Fruit fly (Drosophila melanogaster): ENCODE measurements around the gene CG6985.
A peak's percentile ranks its signal among the peaks of the same experiment; 100 is the strongest.

Gene CG6985

DNA sequence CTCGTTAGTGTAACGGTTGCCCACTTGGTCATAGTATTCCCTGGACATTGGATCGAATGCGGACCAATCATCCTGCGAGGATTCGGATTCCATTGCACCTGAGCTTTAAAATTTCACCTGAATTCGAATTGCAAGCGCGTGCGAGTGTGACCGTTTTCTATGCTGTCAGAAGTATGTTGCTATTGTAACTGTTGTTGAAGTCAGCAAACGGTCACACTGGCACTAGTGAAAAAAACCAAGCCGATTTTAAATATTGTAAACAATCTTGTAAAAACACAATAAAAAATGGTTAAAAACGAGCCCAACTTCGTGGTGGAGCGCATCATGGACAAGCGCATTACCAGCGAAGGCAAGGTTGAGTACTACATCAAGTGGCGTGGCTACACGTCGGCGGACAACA lies 4.5 kb downstream of the CG6985 start, which contains the start of the genes vret and HP1c:
Gene vret, minus strand, starts transcription at position 150 of the 400 bp plus-strand sequence.
Gene HP1c, plus strand, starts transcription at position 189 of the 400 bp plus-strand sequence.
- TF ChIP-seq CG9705 (GFP tag; optimal IDR thresholded peaks at IDR 0.05) (no peak), Rel (GFP tag; optimal IDR thresholded peaks at IDR 0.05) (no peak), Rel (tag; optimal IDR thresholded peaks at IDR 0.05) (peak; percentile 37)

DNA sequence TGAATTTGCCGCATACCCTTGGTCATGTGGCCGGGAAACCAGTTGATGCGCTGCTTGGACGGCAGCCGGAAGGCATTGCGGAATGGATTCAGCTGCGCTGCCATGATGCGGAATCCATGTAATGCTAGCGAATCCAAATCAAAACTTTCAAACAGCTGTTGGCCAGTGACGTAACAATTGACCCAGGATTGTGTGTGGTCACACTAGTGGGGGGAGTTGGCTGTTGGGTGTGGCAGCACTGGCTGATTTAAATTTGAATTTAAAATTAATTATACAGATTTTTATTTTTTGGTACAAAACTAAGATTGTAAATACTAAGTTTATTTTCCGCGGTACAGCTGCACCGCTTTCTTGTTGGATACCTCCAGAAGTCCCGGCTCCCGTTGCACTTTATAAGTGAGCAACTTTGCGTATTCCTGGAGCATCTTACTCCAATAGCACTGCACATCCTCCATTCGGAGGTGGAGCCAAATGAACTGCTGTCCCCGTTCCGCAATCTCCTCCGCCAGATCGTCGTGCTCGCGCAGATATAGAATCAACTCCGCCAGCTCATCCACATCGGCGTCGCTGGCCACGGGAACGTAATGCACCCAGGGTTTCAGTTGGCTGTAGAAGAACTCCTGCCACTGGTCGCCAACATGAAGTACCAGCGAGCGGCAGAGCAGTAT lies 6.6 kb downstream of the CG6985 start, which contains the start of gene CG17141:
Gene CG17141, minus strand, starts transcription at position 177 of the 668 bp plus-strand sequence.
- TF ChIP-seq Abd-B (GFP tag; optimal IDR thresholded peaks at IDR 0.05) (no peak), Dif (GFP tag; optimal IDR thresholded peaks at IDR 0.05; ENCODE audit: partially characterized antibody) (peak; percentile 26), Dfd (GFP tag; optimal IDR thresholded peaks at IDR 0.05) (no peak), Vsx2 (GFP tag; optimal IDR thresholded peaks at IDR 0.05; ENCODE audit: partially characterized antibody) (no peak), Hr83 (GFP tag; optimal IDR thresholded peaks at IDR 0.05; ENCODE audit: poor library complexity, severe bottlenecking) (peak; percentile 35), dl (GFP tag; optimal IDR thresholded peaks at IDR 0.05; ENCODE audit: insufficient read depth in 1 of 2, partially characterized antibody in 2 of 2) (no peak), psq (GFP tag; optimal IDR thresholded peaks at IDR 0.05) (no peak), Myc (optimal IDR thresholded peaks at IDR 0.05) (no peak)

DNA sequence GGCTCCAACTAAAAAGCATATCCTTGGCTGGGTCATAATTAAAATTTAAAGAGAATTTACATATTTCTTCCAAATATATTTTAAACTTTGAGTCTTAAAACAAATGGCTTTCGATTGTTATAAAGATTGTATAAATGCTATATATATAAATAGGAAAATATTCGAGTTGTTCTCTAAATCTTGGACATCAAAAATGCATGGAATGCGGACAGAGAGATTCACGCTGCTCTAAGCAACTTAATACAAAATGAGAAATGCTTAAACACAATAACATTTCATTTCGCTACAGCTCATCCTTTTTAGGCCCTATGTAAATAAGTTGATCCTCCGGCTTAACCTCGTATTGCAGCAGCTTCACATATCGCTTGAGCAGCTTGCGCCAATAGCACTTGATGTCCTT lies 8.0 kb downstream of the CG6985 start, which contains the start of gene CG31139:
Gene CG31139, minus strand, starts transcription at position 101 of the 400 bp plus-strand sequence.
- no peak for TF ChIP-seq Vsx2 (GFP tag; optimal IDR thresholded peaks at IDR 0.05; ENCODE audit: partially characterized antibody)
- TF ChIP-seq sage (GFP tag; optimal IDR thresholded peaks at IDR 0.05) = no peak
- TF ChIP-seq Mio (GFP tag; optimal IDR thresholded peaks at IDR 0.05) = no peak
- TF ChIP-seq tai (GFP tag; optimal IDR thresholded peaks at IDR 0.05) = no peak
- no peak for TF ChIP-seq GATAd (GFP tag; optimal IDR thresholded peaks at IDR 0.05)
- TF ChIP-seq foxo (GFP tag; optimal IDR thresholded peaks at IDR 0.05) = no peak
- TF ChIP-seq usp (GFP tag; optimal IDR thresholded peaks at IDR 0.05) = no peak
- TF ChIP-seq fru (GFP tag; optimal IDR thresholded peaks at IDR 0.05) = no peak
- TF ChIP-seq Jra (GFP tag; optimal IDR thresholded peaks at IDR 0.05) = no peak
- no peak for TF ChIP-seq ey (GFP tag; optimal IDR thresholded peaks at IDR 0.05)
- no peak for TF ChIP-seq Myc (optimal IDR thresholded peaks at IDR 0.05)
- no peak for TF ChIP-seq OdsH (GFP tag; optimal IDR thresholded peaks at IDR 0.05)
- TF ChIP-seq dsf (GFP tag; optimal IDR thresholded peaks at IDR 0.05; ENCODE audit: borderline replicate concordance) = no peak
- TF ChIP-seq h (GFP tag; optimal IDR thresholded peaks at IDR 0.05) = no peak

dm6 chr3R:22750039-22750438 lies 9.1 kb downstream of the CG6985 start:
- no peak for TF ChIP-seq GATAd (GFP tag; optimal IDR thresholded peaks at IDR 0.05)

dm6 chr3R:22750534-22750947 lies 9.6 kb downstream of the CG6985 start, which contains the start of the genes rumi, CG7029 and Usp12-46:
Gene rumi (minus strand): TSS chr3R:22750597.
Gene CG7029 (plus strand): TSS chr3R:22750901.
Gene Usp12-46 (plus strand): TSS chr3R:22750901.
- TF ChIP-seq CG32264 (GFP tag; optimal IDR thresholded peaks at IDR 0.05) (no peak), dl (GFP tag; optimal IDR thresholded peaks at IDR 0.05; ENCODE audit: insufficient read depth in 1 of 2, partially characterized antibody in 2 of 2) (no peak), Hr83 (GFP tag; optimal IDR thresholded peaks at IDR 0.05; ENCODE audit: poor library complexity, severe bottlenecking) (peak; percentile 82), dmrt93B (GFP tag; optimal IDR thresholded peaks at IDR 0.05) (no peak), Vsx2 (GFP tag; optimal IDR thresholded peaks at IDR 0.05; ENCODE audit: partially characterized antibody) (no peak), dsf (GFP tag; optimal IDR thresholded peaks at IDR 0.05; ENCODE audit: borderline replicate concordance) (no peak), br (GFP tag; optimal IDR thresholded peaks at IDR 0.05) (peak; percentile 85), CrebA (GFP tag; optimal IDR thresholded peaks at IDR 0.05; ENCODE audit: borderline replicate concordance) (no peak), HLH106 (tag; optimal IDR thresholded peaks at IDR 0.05) (peak; percentile 86), Hnf4 (GFP tag; optimal IDR thresholded peaks at IDR 0.05) (no peak), GATAd (GFP tag; optimal IDR thresholded peaks at IDR 0.05) (peak; percentile 49), lola (GFP tag; optimal IDR thresholded peaks at IDR 0.05) (no peak), fru (GFP tag; optimal IDR thresholded peaks at IDR 0.05) (peak; percentile 86), ey (GFP tag; optimal IDR thresholded peaks at IDR 0.05) (peak; percentile 86), OdsH (GFP tag; optimal IDR thresholded peaks at IDR 0.05) (peak; percentile 65), rgr (GFP tag; optimal IDR thresholded peaks at IDR 0.05) (peak; percentile 89), Mio (GFP tag; optimal IDR thresholded peaks at IDR 0.05) (no peak), sv (GFP tag; optimal IDR thresholded peaks at IDR 0.05) (peak; percentile 69), sage (GFP tag; optimal IDR thresholded peaks at IDR 0.05) (no peak), usp (GFP tag; optimal IDR thresholded peaks at IDR 0.05) (no peak), brk (GFP tag; optimal IDR thresholded peaks at IDR 0.05) (no peak), Sp1 (GFP tag; optimal IDR thresholded peaks at IDR 0.05) (peak; percentile 83), woc (GFP tag; optimal IDR thresholded peaks at IDR 0.05) (no peak), Dif (GFP tag; optimal IDR thresholded peaks at IDR 0.05; ENCODE audit: partially characterized antibody) (no peak), Myc (optimal IDR thresholded peaks at IDR 0.05) (no peak), psq (GFP tag; optimal IDR thresholded peaks at IDR 0.05) (peak; percentile 64), N (GFP tag; optimal IDR thresholded peaks at IDR 0.05) (no peak), CG9705 (GFP tag; optimal IDR thresholded peaks at IDR 0.05) (peak; percentile 78), foxo (GFP tag; optimal IDR thresholded peaks at IDR 0.05) (peak; percentile 59 to 90), Hr78 (GFP tag; optimal IDR thresholded peaks at IDR 0.05) (no peak), Dfd (GFP tag; optimal IDR thresholded peaks at IDR 0.05) (no peak), tai (GFP tag; optimal IDR thresholded peaks at IDR 0.05) (no peak), Rel (GFP tag; optimal IDR thresholded peaks at IDR 0.05) (no peak), Rel (tag; optimal IDR thresholded peaks at IDR 0.05) (peak; percentile 56)
